Worm (Caenorhabditis elegans) whole organism, L4 larva: ENCODE results near the gene rps-0.

Experiments
- F26F4.8 ChIP-seq: fragments of 200-800 bp; sonication (Bioruptor generic); conservative IDR thresholded peaks from 2 replicates; pipeline ENCODE4 v1.3.6; 2022; ENCODE audit warnings: missing genetic modification characterization, missing compliant biosample characterization
- F44E2.7 ChIP-seq: fragments of 200-800 bp; sonication (Bioruptor generic); IDR thresholded peaks from 2 replicates; pipeline ENCODE4 v2.1.2; 2022; ENCODE audit warnings: missing genetic modification characterization, missing compliant biosample characterization
- T20F7.1 ChIP-seq: fragments of 200-800 bp; sonication (Bioruptor generic); optimal IDR thresholded peaks from 2 replicates; lab custom pipeline; 2018; ENCODE audit warnings: mild to moderate bottlenecking, missing genetic modification characterization, missing compliant biosample characterization
- T26A8.4 ChIP-seq: fragments of 200-800 bp; sonication (Bioruptor generic); IDR thresholded peaks from 2 replicates; pipeline ENCODE4 v1.3.6; 2022; ENCODE audit warnings: missing genetic modification characterization, missing compliant biosample characterization
- Y5F2A.4 ChIP-seq: fragments of 200-800 bp; sonication (Bioruptor generic); optimal IDR thresholded peaks from 2 replicates; lab custom pipeline; 2018; ENCODE audit warnings: mild to moderate bottlenecking, missing genetic modification characterization, missing compliant biosample characterization
- Y75B8A.6 ChIP-seq: fragments of 200-800 bp; sonication (Bioruptor generic); IDR thresholded peaks from 2 replicates; pipeline ENCODE4 v1.3.6; 2022; ENCODE audit warnings: missing genetic modification reagents, missing genetic modification characterization, missing compliant biosample characterization
- ZK546.5 ChIP-seq, 2 experiments: sonication (generic microtip); optimal IDR thresholded peaks; 2 replicates each; lab custom pipeline; 2017; ENCODE audit warnings: missing biosample characterization in 2 of 2, missing genetic modification characterization in 2 of 2
- aha-1 ChIP-seq: fragments of 150-350 bp; peaks from one replicate; lab custom pipeline; 2014; ENCODE audit warnings: missing biosample characterization, missing genetic modification characterization
- aly-2 ChIP-seq: sonication (generic microtip); optimal IDR thresholded peaks from 2 replicates; lab custom pipeline; 2018; ENCODE audit warnings: missing biosample characterization, missing genetic modification characterization
- ama-1 ChIP-seq: fragments of 150-350 bp; optimal IDR thresholded peaks from 2 replicates; lab custom pipeline; 2014; ENCODE audit warnings: inconsistent platforms, mixed read lengths
- ceh-62 ChIP-seq: sonication (generic microtip); optimal IDR thresholded peaks from 2 replicates; lab custom pipeline; 2017; ENCODE audit warnings: missing biosample characterization, missing genetic modification characterization
- cey-2 ChIP-seq: sonication (generic microtip); optimal IDR thresholded peaks from 3 replicates; lab custom pipeline; 2017; ENCODE audit warnings: missing genetic modification characterization, mild to moderate bottlenecking, missing compliant biosample characterization, antibody characterized with exemption, borderline replicate concordance; ENCODE audit not compliant: insufficient read depth
- daf-16 ChIP-seq, 3 experiments: sonication (generic microtip); optimal IDR thresholded peaks; 2 replicates each; lab custom pipeline; 2016 to 2017; ENCODE audit warnings: missing genetic modification characterization in 3 of 3, missing genetic modification reagents in 3 of 3, mild to moderate bottlenecking in 2 of 3, missing compliant biosample characterization in 2 of 3, missing biosample characterization in 1 of 3, moderate library complexity in 1 of 3
- dmd-6 ChIP-seq: fragments of 200-800 bp; sonication (Bioruptor generic); IDR thresholded peaks from 2 replicates; pipeline ENCODE4 v1.3.6; 2022; ENCODE audit warnings: missing genetic modification reagents, missing genetic modification characterization, missing compliant biosample characterization
- dmd-8 ChIP-seq: fragments of 200-800 bp; sonication (Bioruptor generic); IDR thresholded peaks from 2 replicates; pipeline ENCODE4 v1.3.6; 2022; ENCODE audit warnings: missing genetic modification characterization, missing compliant biosample characterization
- duxl-1 ChIP-seq: sonication (generic microtip); optimal IDR thresholded peaks from 2 replicates; lab custom pipeline; 2016; ENCODE audit warnings: mild to moderate bottlenecking, missing genetic modification characterization, moderate library complexity, missing compliant biosample characterization; ENCODE audit not compliant: poor library complexity
- fkh-10 ChIP-seq: fragments of 150-350 bp; optimal IDR thresholded peaks from 2 replicates; lab custom pipeline; 2014; ENCODE audit warnings: missing biosample characterization, missing genetic modification reagents, missing genetic modification characterization
- hlh-30 ChIP-seq: sonication (generic microtip); optimal IDR thresholded peaks from 2 replicates; lab custom pipeline; 2017; ENCODE audit warnings: antibody characterized with exemption, mild to moderate bottlenecking, missing genetic modification characterization, missing compliant biosample characterization; ENCODE audit not compliant: insufficient read depth
- jun-1 ChIP-seq: fragments of 150-350 bp; optimal IDR thresholded peaks from 2 replicates; lab custom pipeline; 2014; ENCODE audit warnings: missing biosample characterization, missing genetic modification reagents, missing genetic modification characterization
- lim-7 ChIP-seq: fragments of 200-800 bp; sonication (Bioruptor generic); IDR thresholded peaks from 2 replicates; pipeline ENCODE4 v1.3.6; 2022; ENCODE audit warnings: missing genetic modification characterization, missing compliant biosample characterization
- lin-13 ChIP-seq: fragments of 150-350 bp; optimal IDR thresholded peaks from 2 replicates; lab custom pipeline; 2014; ENCODE audit warnings: missing biosample characterization, missing genetic modification reagents, missing genetic modification characterization
- lin-29 ChIP-seq: fragments of 200-800 bp; sonication (Bioruptor generic); IDR thresholded peaks from 2 replicates; pipeline ENCODE4 v1.3.6; 2022; ENCODE audit warnings: missing genetic modification reagents, missing genetic modification characterization, missing compliant biosample characterization
- lin-39 ChIP-seq: fragments of 150-350 bp; optimal IDR thresholded peaks from 2 replicates; lab custom pipeline; 2014; ENCODE audit warnings: missing biosample characterization, missing genetic modification reagents, missing genetic modification characterization
- lsy-2 ChIP-seq, 2 experiments: fragments of 150-350 bp in 1 of 2; sonication (generic microtip) in 1 of 2; optimal IDR thresholded peaks; 2 replicates each; lab custom pipeline; 2014 to 2017; ENCODE audit warnings: missing biosample characterization in 2 of 2, missing genetic modification characterization in 2 of 2
- madf-5 ChIP-seq, 2 experiments: fragments of 200-800 bp; sonication (Bioruptor generic); IDR thresholded peaks; 2 replicates each; pipeline ENCODE4 v1.3.6; 2022; ENCODE audit warnings: missing compliant biosample characterization in 2 of 2, missing genetic modification characterization in 2 of 2
- madf-9 ChIP-seq: fragments of 200-800 bp; sonication (Bioruptor generic); conservative IDR thresholded peaks from 2 replicates; pipeline ENCODE4 v1.3.6; 2022; ENCODE audit warnings: missing genetic modification reagents, missing genetic modification characterization, missing compliant biosample characterization
- mep-1 ChIP-seq: fragments of 150-350 bp; sonication (generic microtip); optimal IDR thresholded peaks from 3 replicates; lab custom pipeline; 2014; ENCODE audit warnings: missing biosample characterization, missing genetic modification characterization
- mes-2 ChIP-seq: sonication (generic microtip); optimal IDR thresholded peaks from 2 replicates; lab custom pipeline; 2016; ENCODE audit warnings: missing genotype, mild to moderate bottlenecking, missing genetic modification characterization, missing compliant biosample characterization; ENCODE audit not compliant: poor library complexity, severe bottlenecking
- mxl-3 ChIP-seq: fragments of 200-800 bp; sonication (Bioruptor generic); optimal IDR thresholded peaks from 2 replicates; lab custom pipeline; 2018; ENCODE audit warnings: mild to moderate bottlenecking, missing genetic modification characterization, missing compliant biosample characterization
- nhr-10 ChIP-seq: fragments of 150-350 bp; optimal IDR thresholded peaks from 2 replicates; lab custom pipeline; 2014; ENCODE audit warnings: missing biosample characterization, missing genetic modification characterization
- nhr-102 ChIP-seq: sonication (generic microtip); optimal IDR thresholded peaks from 2 replicates; lab custom pipeline; 2016; ENCODE audit warnings: mild to moderate bottlenecking, missing genetic modification characterization, moderate library complexity, missing compliant biosample characterization
- nhr-11 ChIP-seq: fragments of 150-350 bp; optimal IDR thresholded peaks from 2 replicates; lab custom pipeline; 2014; ENCODE audit warnings: missing biosample characterization, missing genetic modification characterization
- nhr-111 ChIP-seq: fragments of 200-800 bp; sonication (Bioruptor generic); optimal IDR thresholded peaks from 2 replicates; lab custom pipeline; 2018; ENCODE audit warnings: mild to moderate bottlenecking, missing genetic modification characterization, missing compliant biosample characterization
- nhr-28 ChIP-seq: fragments of 150-350 bp; optimal IDR thresholded peaks from 2 replicates; lab custom pipeline; 2014; ENCODE audit warnings: missing biosample characterization, missing genetic modification characterization
- nhr-41 ChIP-seq: fragments of 200-800 bp; sonication (Bioruptor generic); IDR thresholded peaks from 2 replicates; pipeline ENCODE4 v1.3.6; 2022; ENCODE audit warnings: missing genetic modification reagents, missing genetic modification characterization, missing compliant biosample characterization
- nhr-6 ChIP-seq: fragments of 150-350 bp; optimal IDR thresholded peaks from 2 replicates; lab custom pipeline; 2014; ENCODE audit warnings: missing biosample characterization, missing genetic modification characterization
- nhr-76 ChIP-seq: fragments of 150-350 bp; optimal IDR thresholded peaks from 2 replicates; lab custom pipeline; 2014; ENCODE audit warnings: missing biosample characterization, missing genetic modification characterization
- nhr-77 ChIP-seq: fragments of 150-350 bp; optimal IDR thresholded peaks from 2 replicates; lab custom pipeline; 2014; ENCODE audit warnings: missing biosample characterization, missing genetic modification characterization
- rbr-2 ChIP-seq: sonication (generic microtip); optimal IDR thresholded peaks from 2 replicates; lab custom pipeline; 2016; ENCODE audit warnings: missing genotype, missing genetic modification characterization, missing compliant biosample characterization
- set-16 ChIP-seq: fragments of 200-800 bp; sonication (Bioruptor generic); IDR thresholded peaks from 2 replicates; pipeline ENCODE4 v1.3.6; 2022; ENCODE audit warnings: missing genetic modification reagents, missing genetic modification characterization, missing compliant biosample characterization
- skn-1 ChIP-seq: fragments of 150-350 bp; optimal IDR thresholded peaks from 2 replicates; lab custom pipeline; 2014; ENCODE audit warnings: missing biosample characterization, missing genetic modification characterization
- snpc-4 ChIP-seq: fragments of 150-350 bp; optimal IDR thresholded peaks from 2 replicates; lab custom pipeline; 2014; ENCODE audit warnings: missing biosample characterization, missing genetic modification characterization
- spr-3 ChIP-seq: fragments of 200-800 bp; sonication (Bioruptor generic); optimal IDR thresholded peaks from 2 replicates; lab custom pipeline; 2018; ENCODE audit warnings: mild to moderate bottlenecking, missing genetic modification characterization, missing compliant biosample characterization
- unc-39 ChIP-seq: sonication (generic microtip); optimal IDR thresholded peaks from 2 replicates; lab custom pipeline; 2017; ENCODE audit warnings: missing biosample characterization, missing genetic modification characterization
- vab-7 ChIP-seq: fragments of 200-800 bp; sonication (Bioruptor generic); IDR thresholded peaks from 2 replicates; pipeline ENCODE4 v1.3.6; 2022; ENCODE audit warnings: missing genetic modification reagents, missing genetic modification characterization, missing compliant biosample characterization
- zfp-3 ChIP-seq: fragments of 200-800 bp; sonication (Bioruptor generic); conservative IDR thresholded peaks from 2 replicates; pipeline ENCODE4 v1.3.6; 2022; ENCODE audit warnings: missing genetic modification reagents, missing genetic modification characterization, missing compliant biosample characterization
- zip-11 ChIP-seq: fragments of 200-800 bp; sonication (Bioruptor generic); IDR thresholded peaks from 2 replicates; pipeline ENCODE4 v1.3.6; 2022; ENCODE audit warnings: missing genetic modification characterization, missing compliant biosample characterization
- ztf-7 ChIP-seq: fragments of 150-350 bp; optimal IDR thresholded peaks from 2 replicates; lab custom pipeline; 2014; ENCODE audit warnings: missing biosample characterization, missing genetic modification characterization

Gene rps-0

ce11 chrIII:4754001-4754561, at the start of gene rps-0, which contains the start of gene rbg-3 (continued):
- TF ChIP-seq aly-2 (no peak), Y75B8A.6 (GFP tag; lab: Robert Waterston, UW) (no peak), rbr-2 (tag; lab: Kevin White, UChicago) (peak; percentile 88), lim-7 (no peak)

- no peak for TF ChIP-seq nhr-11
- TF ChIP-seq Y75B8A.6 (GFP tag; lab: Robert Waterston, UW), result no peak
- no peak for TF ChIP-seq mep-1
- TF ChIP-seq vab-7 (GFP tag; lab: Robert Waterston, UW), result no peak
- no peak for TF ChIP-seq dmd-8
- peak; percentile 9 for TF ChIP-seq ama-1 (lab: Kevin White, UChicago)
These were observed 48.9 kb upstream of the rps-0 start, which contains the start of gene metl-5 for ce11 chrIII:4802707-4803106. TSS of gene metl-5 (plus strand) at chrIII:4803007.

ce11 chrIII:4796536-4796935, 42.7 kb upstream of the rps-0 start, which contains the start of gene tag-325:
TSS of gene tag-325 (plus strand) at chrIII:4796836.
- no peak for TF ChIP-seq mes-2 (tag; lab: Kevin White, UChicago)
- no peak for TF ChIP-seq dmd-8
- TF ChIP-seq Y75B8A.6 (GFP tag; lab: Robert Waterston, UW), result no peak
- no peak for TF ChIP-seq mxl-3 (GFP tag; lab: Kevin White, UChicago)
- no peak for TF ChIP-seq nhr-41 (GFP tag; lab: Robert Waterston, UW)
- no peak for TF ChIP-seq unc-39
- no peak for TF ChIP-seq F44E2.7 (GFP tag; lab: Robert Waterston, UW)
- no peak for TF ChIP-seq T20F7.1 (GFP tag; lab: Kevin White, UChicago)
- no peak for TF ChIP-seq F26F4.8 (GFP tag; lab: Robert Waterston, UW)
- peak; percentile 32 for TF ChIP-seq hlh-30
- TF ChIP-seq duxl-1 (tag; lab: Kevin White, UChicago), result no peak
- no peak for TF ChIP-seq nhr-6
- no peak for TF ChIP-seq zip-11
- TF ChIP-seq ceh-62, result no peak
- TF ChIP-seq dmd-6 (GFP tag; lab: Robert Waterston, UW), result 0 out of 2 replicates have a peak, but pooled peaks have one; percentile 8
- no peak for TF ChIP-seq aly-2
- TF ChIP-seq snpc-4 (tag; lab: Kevin White, UChicago), result no peak
- no peak for TF ChIP-seq ZK546.5 (tag; optimal IDR thresholded peaks at IDR 0.05; lab: Kevin White, UChicago)
- no peak for TF ChIP-seq lsy-2 (tag; optimal IDR thresholded peaks at IDR 0.05; lab: Kevin White, UChicago)
- no peak for TF ChIP-seq ztf-7 (tag; lab: Kevin White, UChicago)
- peak; percentile 42 for TF ChIP-seq aha-1 (tag; lab: Kevin White, UChicago)
- no peak for TF ChIP-seq nhr-111 (GFP tag; lab: Kevin White, UChicago)
- TF ChIP-seq T26A8.4, result no peak
- TF ChIP-seq nhr-10 (tag; lab: Kevin White, UChicago), result no peak
- TF ChIP-seq daf-16 (GFP tag; optimal IDR thresholded peaks at IDR 0.05; lab: Kevin White, UChicago), result no peak
- TF ChIP-seq daf-16 (tag; optimal IDR thresholded peaks at IDR 0.05; lab: Kevin White, UChicago), result peak; percentile 17
- no peak for TF ChIP-seq jun-1 (tag; lab: Kevin White, UChicago)
- TF ChIP-seq nhr-28 (tag; lab: Kevin White, UChicago), result peak; percentile 15
- no peak for TF ChIP-seq spr-3 (GFP tag; lab: Kevin White, UChicago)
- no peak for TF ChIP-seq madf-5 (GFP tag; IDR thresholded peaks at IDR 0.05; lab: Robert Waterston, UW)
- no peak for TF ChIP-seq nhr-77 (tag; lab: Kevin White, UChicago)
- TF ChIP-seq vab-7 (GFP tag; lab: Robert Waterston, UW), result no peak

- TF ChIP-seq zfp-3, result no peak
- peak; percentile 41 for TF ChIP-seq fkh-10
- TF ChIP-seq lin-13 (GFP tag; lab: Kevin White, UChicago), result no peak
- 0 out of 2 replicates have a peak, but pooled peaks have one; percentile 20 for TF ChIP-seq madf-9 (GFP tag; lab: Robert Waterston, UW)
- TF ChIP-seq set-16 (GFP tag; lab: Robert Waterston, UW), result no peak
- no peak for TF ChIP-seq lin-39
- no peak for TF ChIP-seq nhr-76 (tag; lab: Kevin White, UChicago)
- no peak for TF ChIP-seq skn-1 (tag; lab: Kevin White, UChicago)
- no peak for TF ChIP-seq lin-29 (GFP tag; lab: Robert Waterston, UW)
- peak; percentile 24 for TF ChIP-seq cey-2 (tag; lab: Kevin White, UChicago)
- TF ChIP-seq Y5F2A.4 (GFP tag; lab: Kevin White, UChicago), result no peak
- no peak for TF ChIP-seq nhr-111 (GFP tag; lab: Kevin White, UChicago)
- TF ChIP-seq nhr-102 (tag; lab: Kevin White, UChicago), result peak; percentile 24
- peak; percentile 67 for TF ChIP-seq T26A8.4
These were observed 42.2 kb upstream of the rps-0 start for ce11 chrIII:4796039-4796438.
